Worm (Caenorhabditis elegans) whole organism, midembryonic: ENCODE results near the gene Y68A4A.13.

Experiments used
- T22C8.4 ChIP-seq: fragments of 200-800 bp; sonication (Bioruptor generic); IDR thresholded peaks from 2 replicates; pipeline ENCODE4 v1.3.6; 2022; ENCODE audit warnings: missing genetic modification characterization, missing compliant biosample characterization
- cog-1 ChIP-seq: sonication (generic microtip); optimal IDR thresholded peaks from 2 replicates; lab custom pipeline; 2016; ENCODE audit warnings: missing genetic modification characterization, missing compliant biosample characterization
- flt-1 ChIP-seq: fragments of 200-800 bp; sonication (Bioruptor generic); IDR thresholded peaks from 2 replicates; pipeline ENCODE4 v1.3.6; 2022; ENCODE audit warnings: missing genetic modification characterization, missing compliant biosample characterization
- klf-2 ChIP-seq: fragments of 200-800 bp; sonication (Bioruptor generic); conservative IDR thresholded peaks from 2 replicates; pipeline ENCODE4 v1.3.6; 2022; ENCODE audit warnings: missing genetic modification reagents, missing genetic modification characterization, missing compliant biosample characterization
- med-1 ChIP-seq: sonication (generic microtip); optimal IDR thresholded peaks from 2 replicates; lab custom pipeline; 2017; ENCODE audit warnings: missing genetic modification characterization, mild to moderate bottlenecking, missing compliant biosample characterization, antibody characterized with exemption, missing genetic modification reagents; ENCODE audit not compliant: insufficient read depth
- ref-1 ChIP-seq: fragments of 200-800 bp; sonication (Bioruptor generic); conservative IDR thresholded peaks from 2 replicates; pipeline ENCODE4 v1.3.6; 2022; ENCODE audit warnings: missing genetic modification reagents, missing genetic modification characterization, missing compliant biosample characterization
- tab-1 ChIP-seq: fragments of 200-800 bp; sonication (Bioruptor generic); IDR thresholded peaks from 2 replicates; pipeline ENCODE4 v1.3.6; 2022; ENCODE audit warnings: missing genetic modification characterization, missing compliant biosample characterization
- ztf-23 ChIP-seq: fragments of 200-800 bp; sonication (Bioruptor generic); IDR thresholded peaks from 2 replicates; pipeline ENCODE4 v1.3.6; 2022; ENCODE audit warnings: missing genetic modification reagents, missing genetic modification characterization, missing compliant biosample characterization
- ztf-29 ChIP-seq: fragments of 200-800 bp; sonication (Bioruptor generic); IDR thresholded peaks from 2 replicates; pipeline ENCODE4 v1.3.6; 2022; ENCODE audit warnings: missing genetic modification reagents, missing genetic modification characterization, missing compliant biosample characterization

DNA sequence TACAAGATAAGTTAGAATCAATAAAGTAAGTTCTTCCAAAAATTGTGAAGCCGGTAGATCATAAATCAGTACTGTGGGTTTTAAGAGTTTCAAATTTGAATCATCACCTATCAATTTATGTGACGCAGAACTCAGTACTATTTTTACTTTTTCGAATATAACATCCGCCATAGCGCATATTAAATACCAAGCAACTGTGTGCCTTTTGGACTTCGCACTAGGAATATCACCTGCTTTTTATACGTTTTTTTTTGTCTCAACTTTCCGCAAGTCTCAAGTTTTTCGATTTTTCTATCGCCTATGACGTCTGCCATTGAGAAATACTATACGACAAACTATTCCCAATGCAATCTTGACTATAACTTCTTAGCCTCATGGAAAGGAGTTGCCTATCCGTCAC is 4.8 kb upstream of the Y68A4A.13 start, which contains the start of gene srh-113:
- TF ChIP-seq ztf-23 (GFP tag; lab: Robert Waterston, UW) (no peak), tab-1 (GFP tag; lab: Robert Waterston, UW) (no peak), flt-1 (GFP tag; lab: Robert Waterston, UW) (no peak), cog-1 (no peak), klf-2 (GFP tag; lab: Robert Waterston, UW) (no peak), ref-1 (GFP tag; lab: Robert Waterston, UW) (no peak), ztf-29 (GFP tag; lab: Robert Waterston, UW) (no peak), med-1 (GFP tag; lab: Kevin White, UChicago) (no peak), T22C8.4 (GFP tag; lab: Robert Waterston, UW) (no peak)
